Fruit fly (Drosophila melanogaster): Measurements from ENCODE around the gene Rpn5.
A peak's percentile ranks its signal among the peaks of the same experiment; 100 is the strongest.

Gene Rpn5

dm6 chr3R:5758624-5759209 lies 30.6 kb upstream of the Rpn5 start, which contains the start of gene Sec8 (continued):
- TF ChIP-seq CG10209 (GFP tag; optimal IDR thresholded peaks at IDR 0.05) = no peak
- TF ChIP-seq ci (GFP tag; IDR thresholded peaks at IDR 0.05) = peak; percentile 53; the same call in 2 of the 3 replicates
- TF ChIP-seq CG2678 (tag; optimal IDR thresholded peaks at IDR 0.05) = no peak
- no peak for TF ChIP-seq Gsc (GFP tag; IDR thresholded peaks at IDR 0.05)
- TF ChIP-seq Side (GFP tag; optimal IDR thresholded peaks at IDR 0.05) = peak; percentile 63
- peak; percentile 44 for TF ChIP-seq HmgD (GFP tag; optimal IDR thresholded peaks at IDR 0.05)
- no peak for TF ChIP-seq CG11398 (GFP tag; optimal IDR thresholded peaks at IDR 0.05)
- TF ChIP-seq pan (optimal IDR thresholded peaks at IDR 0.05) = no peak
- peak in 1 of 2 experiments; percentile 20 for TF ChIP-seq pan (GFP tag; optimal IDR thresholded peaks at IDR 0.05 in 1 of 2, IDR thresholded peaks at IDR 0.05 in 1 of 2)
- TF ChIP-seq Rx (GFP tag; IDR thresholded peaks at IDR 0.05) = no peak
- no peak for TF ChIP-seq slou (GFP tag; optimal IDR thresholded peaks at IDR 0.05)
- peak in 1 of 2 experiments; percentile 18 for TF ChIP-seq Hr51 (GFP tag; optimal IDR thresholded peaks at IDR 0.05)
- no peak for TF ChIP-seq CG14050 (GFP tag; IDR thresholded peaks at IDR 0.05)
- no peak for TF ChIP-seq cad (GFP tag; optimal IDR thresholded peaks at IDR 0.05)
- no peak for TF ChIP-seq abd-A (tag; optimal IDR thresholded peaks at IDR 0.05)
- TF ChIP-seq CG6272 (GFP tag; IDR thresholded peaks at IDR 0.05) = peak; percentile 42; the same call in 1 of the 2 replicates
- TF ChIP-seq CG9797 (GFP tag; optimal IDR thresholded peaks at IDR 0.05) = peak; percentile 69
- TF ChIP-seq YL-1 (GFP tag; optimal IDR thresholded peaks at IDR 0.05) = peak; percentile 68
- TF ChIP-seq CG8359 (GFP tag; optimal IDR thresholded peaks at IDR 0.05; ENCODE audit: borderline replicate concordance) = no peak
- TF ChIP-seq trem (tag; optimal IDR thresholded peaks at IDR 0.05) = peak; percentile 80
- TF ChIP-seq Dll (GFP tag; IDR thresholded peaks at IDR 0.05; ENCODE audit: partially characterized antibody) = peak; percentile 83
- TF ChIP-seq CG12942 (GFP tag; optimal IDR thresholded peaks at IDR 0.05) = no peak
- no peak for TF ChIP-seq CG15601 (tag; optimal IDR thresholded peaks at IDR 0.05)
- TF ChIP-seq ash1 (GFP tag; optimal IDR thresholded peaks at IDR 0.05) = no peak
- TF ChIP-seq jing (GFP tag; optimal IDR thresholded peaks at IDR 0.05) = no peak
- no peak for TF ChIP-seq Oaz (GFP tag; IDR thresholded peaks at IDR 0.05)
- no peak for TF ChIP-seq CG3281 (GFP tag; optimal IDR thresholded peaks at IDR 0.05)
- peak; percentile 40; the same call in 2 of the 4 replicates for TF ChIP-seq Gug (GFP tag; IDR thresholded peaks at IDR 0.05)
- no peak for TF ChIP-seq Fer2 (tag; optimal IDR thresholded peaks at IDR 0.05)
- TF ChIP-seq NfI (GFP tag; optimal IDR thresholded peaks at IDR 0.05) = peak; percentile 1
- no peak for TF ChIP-seq CG15011 (GFP tag; optimal IDR thresholded peaks at IDR 0.05)
- no peak for TF ChIP-seq CG12236 (GFP tag; optimal IDR thresholded peaks at IDR 0.05)
- TF ChIP-seq grn (GFP tag; optimal IDR thresholded peaks at IDR 0.05) = no peak
- no peak for TF ChIP-seq Kr (GFP tag; optimal IDR thresholded peaks at IDR 0.05)
- TF ChIP-seq CG31365 (tag; optimal IDR thresholded peaks at IDR 0.05) = no peak
- peak; percentile 51 for TF ChIP-seq vvl (GFP tag; IDR thresholded peaks at IDR 0.05)
- TF ChIP-seq Ets97D (GFP tag; optimal IDR thresholded peaks at IDR 0.05) = peak; percentile 76
- TF ChIP-seq Taf1 (GFP tag; IDR thresholded peaks at IDR 0.05) = no peak
- TF ChIP-seq zfh1 (GFP tag; IDR thresholded peaks at IDR 0.05) = no peak
- TF ChIP-seq CG4730 (GFP tag; IDR thresholded peaks at IDR 0.05) = no peak
- no peak for TF ChIP-seq CG8765 (GFP tag; IDR thresholded peaks at IDR 0.05)
- TF ChIP-seq CG30403 (GFP tag; optimal IDR thresholded peaks at IDR 0.05) = peak; percentile 59
- TF ChIP-seq twi (tag; optimal IDR thresholded peaks at IDR 0.05) = no peak
- peak; percentile 78 for TF ChIP-seq CG2129 (GFP tag; IDR thresholded peaks at IDR 0.05; ENCODE audit: partially characterized antibody)
- TF ChIP-seq CG9727 (GFP tag; optimal IDR thresholded peaks at IDR 0.05) = no peak
- TF ChIP-seq so (GFP tag; IDR thresholded peaks at IDR 0.05) = no peak
- TF ChIP-seq CG2199 (GFP tag; IDR thresholded peaks at IDR 0.05) = no peak
- TF ChIP-seq knrl (GFP tag; IDR thresholded peaks at IDR 0.05; ENCODE audit: partially characterized antibody) = peak; percentile 84
- no peak for TF ChIP-seq PHDP (tag; optimal IDR thresholded peaks at IDR 0.05)
- no peak for TF ChIP-seq en (GFP tag; optimal IDR thresholded peaks at IDR 0.05)
- TF ChIP-seq CG2116 (GFP tag; optimal IDR thresholded peaks at IDR 0.05) = peak; percentile 52

Measured in whole organism, embryonic.